Worm (Caenorhabditis elegans): ENCODE measurements around the gene C54D2.6.

C54D2.6 gene

DNA sequence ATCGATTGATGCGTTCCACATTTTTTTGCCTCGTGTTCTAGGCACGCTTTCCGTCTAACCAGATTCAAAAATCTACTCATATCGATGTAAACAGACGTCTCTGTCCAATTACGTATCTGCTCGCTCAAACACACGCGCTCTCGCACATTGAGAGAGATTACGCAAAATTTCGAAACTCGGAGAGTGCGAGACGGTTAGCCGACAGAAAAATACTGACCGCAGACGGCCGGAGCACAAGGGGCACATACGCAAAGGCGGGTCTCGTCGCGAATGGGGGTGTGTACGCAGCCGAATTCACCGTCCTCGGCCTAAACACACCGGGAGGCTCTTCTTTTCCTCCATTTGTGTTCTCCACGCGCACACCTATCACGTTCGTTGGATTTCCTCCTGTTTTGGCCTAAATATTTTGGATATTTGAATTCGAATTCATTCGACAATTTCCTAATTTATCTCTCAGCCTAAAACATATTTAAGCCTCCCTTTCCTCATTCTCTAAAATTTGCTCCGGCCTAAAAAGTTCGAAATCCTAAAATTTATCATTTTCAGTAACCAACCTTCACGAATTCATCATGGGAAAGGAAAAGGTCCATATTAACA lies 24.1 kb downstream of the C54D2.6 start, which contains the start of gene eef-1A.2 (continued):
- TF ChIP-seq ama-1 (optimal IDR thresholded peaks at IDR 0.05) (no peak), ceh-14 (tag; optimal IDR thresholded peaks at IDR 0.05) (peak; percentile 60), ceh-24 (tag; optimal IDR thresholded peaks at IDR 0.05) (no peak), odd-2 (tag; optimal IDR thresholded peaks at IDR 0.05) (no peak), ceh-34 (tag; optimal IDR thresholded peaks at IDR 0.05) (peak; percentile 80), sox-2 (GFP tag; IDR thresholded peaks at IDR 0.05) (no peak), ttx-3 (tag; optimal IDR thresholded peaks at IDR 0.05) (no peak), ceh-6 (GFP tag; optimal IDR thresholded peaks at IDR 0.05) (no peak), mec-3 (tag; optimal IDR thresholded peaks at IDR 0.05; ENCODE audit: borderline replicate concordance) (no peak), fkh-10 (GFP tag; optimal IDR thresholded peaks at IDR 0.05) (no peak), hlh-6 (tag; optimal IDR thresholded peaks at IDR 0.05) (no peak), nfya-1 (tag; optimal IDR thresholded peaks at IDR 0.05) (peak; percentile 94), lim-6 (tag; optimal IDR thresholded peaks at IDR 0.05) (no peak), pax-1 (tag; optimal IDR thresholded peaks at IDR 0.05) (no peak), ceh-9 (tag; optimal IDR thresholded peaks at IDR 0.05) (no peak), ref-2 (tag; optimal IDR thresholded peaks at IDR 0.05) (peak; percentile 81), C38D4.7 (GFP tag; optimal IDR thresholded peaks at IDR 0.05) (no peak), che-1 (tag; optimal IDR thresholded peaks at IDR 0.05) (no peak), zip-5 (tag; optimal IDR thresholded peaks at IDR 0.05) (no peak), sox-4 (tag; optimal IDR thresholded peaks at IDR 0.05) (no peak), elt-4 (tag; optimal IDR thresholded peaks at IDR 0.05) (no peak), Y22D7AL.16 (tag; optimal IDR thresholded peaks at IDR 0.05) (no peak), ceh-45 (GFP tag; IDR thresholded peaks at IDR 0.05) (no peak), rnt-1 (tag; optimal IDR thresholded peaks at IDR 0.05) (peak; percentile 66), gmeb-2 (tag; optimal IDR thresholded peaks at IDR 0.05) (peak; percentile 7), dve-1 (tag; optimal IDR thresholded peaks at IDR 0.05) (peak; percentile 80), hlh-30 (tag; optimal IDR thresholded peaks at IDR 0.05; ENCODE audit: insufficient read depth) (peak; percentile 87), ceh-2 (tag; optimal IDR thresholded peaks at IDR 0.05) (peak; percentile 29), fax-1 (tag; optimal IDR thresholded peaks at IDR 0.05) (no peak), pat-9 (tag; optimal IDR thresholded peaks at IDR 0.05) (no peak), lin-11 (tag; optimal IDR thresholded peaks at IDR 0.05) (no peak)

ce11 chrX:7817555-7817954 lies 29.8 kb downstream of the C54D2.6 start:
- no peak for TF ChIP-seq ceh-30 (tag; optimal IDR thresholded peaks at IDR 0.05)
- no peak for TF ChIP-seq odd-2 (tag; optimal IDR thresholded peaks at IDR 0.05)
- TF ChIP-seq unc-55 (GFP tag; optimal IDR thresholded peaks at IDR 0.05), result no peak
- TF ChIP-seq mec-3 (tag; optimal IDR thresholded peaks at IDR 0.05; ENCODE audit: borderline replicate concordance), result no peak
- TF ChIP-seq pax-1 (tag; optimal IDR thresholded peaks at IDR 0.05), result no peak
- no peak for TF ChIP-seq ceh-22 (tag; optimal IDR thresholded peaks at IDR 0.05)
- TF ChIP-seq unc-42 (tag; optimal IDR thresholded peaks at IDR 0.05), result no peak

DNA sequence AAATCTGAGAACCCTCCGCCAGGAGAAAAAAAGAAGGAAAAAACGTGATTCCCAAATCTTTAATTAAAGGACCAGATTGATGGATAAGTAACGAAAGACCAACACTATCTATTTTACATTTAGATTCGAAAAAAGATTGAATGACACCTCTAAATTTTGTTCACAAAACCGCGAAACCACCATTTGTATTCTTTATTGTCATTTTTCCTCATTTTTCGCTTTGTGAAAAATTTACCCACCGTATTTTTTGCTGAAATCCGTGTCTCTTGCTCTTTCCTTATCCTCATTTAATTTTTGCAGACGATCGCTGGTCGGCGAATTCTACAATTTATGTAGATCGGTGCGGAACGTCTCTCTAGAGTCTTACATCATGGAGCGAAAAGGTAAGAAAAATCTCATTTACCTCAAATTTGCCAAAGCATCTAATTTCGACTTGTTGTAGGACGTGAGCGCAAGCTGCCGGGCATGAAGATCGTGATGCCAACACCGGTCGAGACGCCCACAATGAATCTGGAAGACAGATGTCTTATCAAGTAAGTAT lies 30.8 kb downstream of the C54D2.6 start, which contains the start of the genes sek-1 and R03G5.6:
Gene sek-1 (plus strand): TSS at position 301 of the 541 bp plus-strand sequence.
Gene R03G5.6 (minus strand): TSS at position 491 of the 541 bp plus-strand sequence.
- TF ChIP-seq elt-4 (tag; optimal IDR thresholded peaks at IDR 0.05) (no peak), ttx-3 (tag; optimal IDR thresholded peaks at IDR 0.05) (no peak), npax-4 (tag; optimal IDR thresholded peaks at IDR 0.05) (no peak), hlh-6 (tag; optimal IDR thresholded peaks at IDR 0.05) (no peak), ceh-31 (tag; optimal IDR thresholded peaks at IDR 0.05) (no peak), tbx-2 (tag; optimal IDR thresholded peaks at IDR 0.05) (no peak), ceh-34 (tag; optimal IDR thresholded peaks at IDR 0.05) (no peak), hlh-13 (GFP tag; optimal IDR thresholded peaks at IDR 0.05) (no peak), tbx-7 (tag; optimal IDR thresholded peaks at IDR 0.05) (no peak), ama-1 (optimal IDR thresholded peaks at IDR 0.05) (no peak), ceh-18 (tag; optimal IDR thresholded peaks at IDR 0.05) (no peak), nfya-1 (tag; optimal IDR thresholded peaks at IDR 0.05) (no peak)

All from whole organism, late embryonic.